Fruit fly (Drosophila melanogaster) whole organism, embryonic: ENCODE results near the gene CG14105.

ENCODE experiments used
- CG12744 ChIP-seq: fragments of 200-800 bp; sonication (Bioruptor generic); optimal IDR thresholded peaks from 2 replicates; lab custom pipeline; 2016; ENCODE audit warnings: missing biosample characterization, missing genetic modification characterization
- CG30403 ChIP-seq: fragments of 200-800 bp; sonication (Bioruptor generic); optimal IDR thresholded peaks from 3 replicates; lab custom pipeline; 2016; ENCODE audit warnings: missing biosample characterization, missing genetic modification characterization
- CG31388 ChIP-seq: fragments of 200-800 bp; sonication (Bioruptor generic); optimal IDR thresholded peaks from 2 replicates; lab custom pipeline; 2016; ENCODE audit warnings: missing biosample characterization, missing genetic modification characterization
- CG4854 ChIP-seq: fragments of 200-800 bp; sonication (Bioruptor generic); optimal IDR thresholded peaks from 2 replicates; lab custom pipeline; 2016; ENCODE audit warnings: missing biosample characterization, missing genetic modification characterization, inconsistent platforms
- CG7357 ChIP-seq: fragments of 200-800 bp; sonication (Bioruptor generic); IDR thresholded peaks from 3 replicates; pipeline ENCODE4 v1.3.6; 2022; ENCODE audit warnings: missing biosample characterization, missing genetic modification characterization
- Hmx ChIP-seq: fragments of 200-800 bp; sonication (Bioruptor generic); optimal IDR thresholded peaks from 2 replicates; lab custom pipeline; 2016; ENCODE audit warnings: missing biosample characterization, missing genetic modification characterization
- MTF-1 ChIP-seq: fragments of 200-800 bp; sonication (Bioruptor generic); optimal IDR thresholded peaks from 2 replicates; lab custom pipeline; 2018; ENCODE audit warnings: missing biosample characterization, mild to moderate bottlenecking, missing genetic modification characterization, borderline replicate concordance
- shn ChIP-seq: fragments of 200-800 bp; sonication (Bioruptor generic); optimal IDR thresholded peaks from 3 replicates; lab custom pipeline; 2016; ENCODE audit warnings: missing biosample characterization, missing genetic modification characterization

dm6 chr3L:13454755-13455154 is 28.3 kb upstream of the CG14105 start:
- TF ChIP-seq CG4854 (no peak), shn (GFP tag; lab: Kevin White, UChicago) (no peak), Hmx (GFP tag; lab: Kevin White, UChicago) (no peak), CG31388 (GFP tag; lab: Kevin White, UChicago) (no peak), CG7357 (no peak), CG12744 (GFP tag; lab: Kevin White, UChicago) (no peak), MTF-1 (GFP tag; lab: Kevin White, UChicago) (no peak), CG30403 (GFP tag; lab: Kevin White, UChicago) (no peak)
